Worm (Caenorhabditis elegans): ENCODE data around the gene lgc-56.
A peak's percentile ranks its signal among the peaks of the same experiment; 100 is the strongest.

lgc-56 gene

ce11 chrII:5085450-5085849 is 44.7 kb upstream of the lgc-56 start, which contains the start of gene txt-9:
txt-9 (plus strand) TSS chrII:5085785.
- TF ChIP-seq hsf-1 (GFP tag; IDR thresholded peaks at IDR 0.05) = no peak
- TF ChIP-seq ztf-28 (GFP tag; IDR thresholded peaks at IDR 0.05) = no peak
- TF ChIP-seq Y53G8AR.9 (GFP tag; conservative IDR thresholded peaks at IDR 0.05) = no peak
- no peak for TF ChIP-seq xnd-1 (tag; optimal IDR thresholded peaks at IDR 0.05)
- TF ChIP-seq T07F8.4 (tag; optimal IDR thresholded peaks at IDR 0.05) = no peak
- no peak for TF ChIP-seq ceh-91 (GFP tag; IDR thresholded peaks at IDR 0.05)
- no peak for TF ChIP-seq B0035.1 (tag; optimal IDR thresholded peaks at IDR 0.05)
- TF ChIP-seq sptf-2 (GFP tag; optimal IDR thresholded peaks at IDR 0.05) = no peak
- TF ChIP-seq let-607 (tag; optimal IDR thresholded peaks at IDR 0.05) = no peak
- TF ChIP-seq snpc-1.3 (tag; optimal IDR thresholded peaks at IDR 0.05; ENCODE audit: insufficient read depth) = no peak
- TF ChIP-seq pbrm-1 (GFP tag; IDR thresholded peaks at IDR 0.05) = no peak
- TF ChIP-seq ztf-26 (tag; optimal IDR thresholded peaks at IDR 0.05) = no peak
- no peak for TF ChIP-seq somi-1 (GFP tag; optimal IDR thresholded peaks at IDR 0.05)
- TF ChIP-seq sdz-38 (tag; optimal IDR thresholded peaks at IDR 0.05) = no peak
- TF ChIP-seq dpff-1 (tag; optimal IDR thresholded peaks at IDR 0.05) = no peak
- TF ChIP-seq ccch-3 (GFP tag; optimal IDR thresholded peaks at IDR 0.05) = no peak
- no peak for TF ChIP-seq bed-2 (GFP tag; IDR thresholded peaks at IDR 0.05)
- no peak for TF ChIP-seq egl-18 (GFP tag; IDR thresholded peaks at IDR 0.05)
- no peak for TF ChIP-seq bed-1 (GFP tag; IDR thresholded peaks at IDR 0.05)

DNA sequence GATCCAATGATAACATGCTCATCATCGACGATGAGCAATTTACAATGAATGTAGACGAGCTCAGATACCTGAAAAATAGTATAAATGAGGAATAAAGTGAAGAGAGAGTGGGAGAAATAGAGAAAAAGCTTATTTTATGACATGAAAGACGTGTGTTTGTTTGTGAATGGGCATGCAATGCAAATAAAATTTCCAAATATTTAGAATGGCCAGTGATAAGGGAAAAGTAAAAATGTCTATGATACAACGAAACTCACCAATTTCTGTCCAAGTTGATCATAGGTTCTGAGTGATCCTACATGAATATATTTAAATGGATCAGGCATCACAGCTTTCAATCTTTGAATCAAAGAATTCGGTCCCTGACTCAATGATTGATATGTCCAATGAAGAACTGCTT is 44.0 kb upstream of the lgc-56 start:
- TF ChIP-seq nhr-90 (tag; optimal IDR thresholded peaks at IDR 0.05) = no peak

DNA sequence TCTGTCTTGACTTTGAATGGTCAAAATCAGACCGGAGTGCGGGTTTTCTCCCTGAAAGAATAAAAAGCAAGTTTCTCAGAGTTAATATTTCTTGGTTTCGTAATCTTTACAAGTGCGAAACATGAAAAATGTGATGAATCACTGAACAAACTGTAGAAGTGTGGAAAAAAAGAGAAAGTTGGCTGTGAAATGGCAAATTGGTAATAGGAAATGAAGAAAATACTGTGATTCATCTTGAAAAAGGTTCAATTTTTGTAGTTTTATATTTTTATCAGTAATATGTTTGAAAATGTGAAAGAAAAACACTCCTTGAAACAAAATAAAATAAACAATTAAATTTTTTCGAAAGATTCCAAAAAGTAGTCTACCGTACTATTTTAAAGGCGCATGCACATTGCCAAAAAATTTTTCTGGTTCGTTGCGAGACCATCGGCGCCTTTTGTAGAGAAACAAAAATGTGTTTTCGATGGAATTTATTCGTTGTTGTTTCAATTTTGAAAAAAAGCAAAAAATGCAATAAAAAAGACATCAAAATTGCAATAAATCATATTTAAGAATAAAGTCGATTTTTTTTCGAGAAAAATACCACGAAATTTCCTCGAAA is 38.4 kb upstream of the lgc-56 start, which contains the start of gene pld-1:
pld-1 (minus strand) TSS at position 51 of the 604 bp plus-strand sequence.
- no peak for TF ChIP-seq ztf-28 (GFP tag; IDR thresholded peaks at IDR 0.05)
- TF ChIP-seq snpc-1.3 (tag; optimal IDR thresholded peaks at IDR 0.05; ENCODE audit: insufficient read depth) = peak; percentile 43
- no peak for TF ChIP-seq aptf-2 (GFP tag; conservative IDR thresholded peaks at IDR 0.05)
- TF ChIP-seq him-1 (tag; optimal IDR thresholded peaks at IDR 0.05) = no peak
- no peak for TF ChIP-seq F57C9.4 (tag; optimal IDR thresholded peaks at IDR 0.05)
- TF ChIP-seq ceh-40 (GFP tag; IDR thresholded peaks at IDR 0.05) = no peak
- TF ChIP-seq D2030.7 (GFP tag; IDR thresholded peaks at IDR 0.05) = peak; percentile 60
- TF ChIP-seq ZK185.1 (tag; optimal IDR thresholded peaks at IDR 0.05; ENCODE audit: poor library complexity, severe bottlenecking) = no peak
- no peak for TF ChIP-seq repo-1 (tag; optimal IDR thresholded peaks at IDR 0.05)
- TF ChIP-seq T07F8.4 (tag; optimal IDR thresholded peaks at IDR 0.05) = no peak
- TF ChIP-seq F57A8.1 (GFP tag; optimal IDR thresholded peaks at IDR 0.05) = no peak
- no peak for TF ChIP-seq somi-1 (GFP tag; optimal IDR thresholded peaks at IDR 0.05)
- no peak for TF ChIP-seq ceh-58 (GFP tag; IDR thresholded peaks at IDR 0.05)
- TF ChIP-seq F10E7.11 (tag; optimal IDR thresholded peaks at IDR 0.05) = no peak
- TF ChIP-seq madf-6 (GFP tag; IDR thresholded peaks at IDR 0.05) = peak; percentile 96
- peak; percentile 80 for TF ChIP-seq efl-1 (GFP tag; optimal IDR thresholded peaks at IDR 0.05)
- TF ChIP-seq Y95B8A.8 (GFP tag; IDR thresholded peaks at IDR 0.05) = no peak
- TF ChIP-seq lsl-1 (GFP tag; optimal IDR thresholded peaks at IDR 0.05) = peak; percentile 97
- no peak for TF ChIP-seq nhr-120 (GFP tag; IDR thresholded peaks at IDR 0.05)
- TF ChIP-seq F49E8.2 (tag; optimal IDR thresholded peaks at IDR 0.05; ENCODE audit: insufficient read depth) = peak; percentile 65
- no peak for TF ChIP-seq snpc-4 (GFP tag; optimal IDR thresholded peaks at IDR 0.05)
- TF ChIP-seq snpc-4 (tag; optimal IDR thresholded peaks at IDR 0.05) = peak in 1 of 4 experiments; percentile 7
- no peak for TF ChIP-seq sea-2 (GFP tag; IDR thresholded peaks at IDR 0.05)
- TF ChIP-seq dpl-1 (GFP tag; optimal IDR thresholded peaks at IDR 0.05) = peak; percentile 49
- TF ChIP-seq tbp1 (GFP tag; optimal IDR thresholded peaks at IDR 0.05) = peak; percentile 25
- no peak for TF ChIP-seq attf-3 (GFP tag; conservative IDR thresholded peaks at IDR 0.05)
- TF ChIP-seq bed-1 (GFP tag; IDR thresholded peaks at IDR 0.05) = no peak
- TF ChIP-seq mel-28 (tag; optimal IDR thresholded peaks at IDR 0.05; ENCODE audit: borderline replicate concordance) = no peak
- TF ChIP-seq tlf-1 (GFP tag; optimal IDR thresholded peaks at IDR 0.05) = no peak
- TF ChIP-seq Y79H2A.3 (GFP tag; conservative IDR thresholded peaks at IDR 0.05) = no peak

Data from whole organism, young adult.